Worm (Caenorhabditis elegans) whole organism, L4 larva: ENCODE data around the gene hif-1.

Experiments
- F10B5.3 ChIP-seq: sonication (generic microtip); optimal IDR thresholded peaks from 2 replicates; lab custom pipeline; 2016; ENCODE audit warnings: mild to moderate bottlenecking, missing genetic modification characterization, missing compliant biosample characterization
- Y105C5A.15 ChIP-seq: fragments of 200-800 bp; sonication (Bioruptor generic); IDR thresholded peaks from 2 replicates; pipeline ENCODE4 v1.3.6; 2022; ENCODE audit warnings: missing genetic modification characterization, missing compliant biosample characterization
- ceh-32 ChIP-seq: sonication (generic microtip); optimal IDR thresholded peaks from 2 replicates; lab custom pipeline; 2016; ENCODE audit warnings: mild to moderate bottlenecking, missing genetic modification characterization, missing compliant biosample characterization; ENCODE audit not compliant: poor library complexity
- fkh-10 ChIP-seq: fragments of 150-350 bp; optimal IDR thresholded peaks from 2 replicates; lab custom pipeline; 2014; ENCODE audit warnings: missing biosample characterization, missing genetic modification reagents, missing genetic modification characterization
- hlh-11 ChIP-seq: fragments of 200-800 bp; sonication (Bioruptor generic); optimal IDR thresholded peaks from 2 replicates; lab custom pipeline; 2018; ENCODE audit warnings: mild to moderate bottlenecking, missing genetic modification characterization, missing compliant biosample characterization
- lsy-2 ChIP-seq, 2 experiments: fragments of 150-350 bp in 1 of 2; sonication (generic microtip) in 1 of 2; optimal IDR thresholded peaks; 2 replicates each; lab custom pipeline; 2014 to 2017; ENCODE audit warnings: missing biosample characterization in 2 of 2, missing genetic modification characterization in 2 of 2
- nhr-25 ChIP-seq: sonication (generic microtip); optimal IDR thresholded peaks from 2 replicates; lab custom pipeline; 2017; ENCODE audit warnings: missing genetic modification characterization, mild to moderate bottlenecking, missing compliant biosample characterization, antibody characterized with exemption, moderate library complexity, borderline replicate concordance; ENCODE audit not compliant: insufficient read depth
- nhr-6 ChIP-seq: fragments of 150-350 bp; optimal IDR thresholded peaks from 2 replicates; lab custom pipeline; 2014; ENCODE audit warnings: missing biosample characterization, missing genetic modification characterization
- nhr-77 ChIP-seq: fragments of 150-350 bp; optimal IDR thresholded peaks from 2 replicates; lab custom pipeline; 2014; ENCODE audit warnings: missing biosample characterization, missing genetic modification characterization
- skn-1 ChIP-seq: fragments of 150-350 bp; optimal IDR thresholded peaks from 2 replicates; lab custom pipeline; 2014; ENCODE audit warnings: missing biosample characterization, missing genetic modification characterization
- snpc-4 ChIP-seq: fragments of 150-350 bp; optimal IDR thresholded peaks from 2 replicates; lab custom pipeline; 2014; ENCODE audit warnings: missing biosample characterization, missing genetic modification characterization
- unc-39 ChIP-seq: sonication (generic microtip); optimal IDR thresholded peaks from 2 replicates; lab custom pipeline; 2017; ENCODE audit warnings: missing biosample characterization, missing genetic modification characterization
- ztf-11 ChIP-seq: fragments of 150-350 bp; optimal IDR thresholded peaks from 2 replicates; lab custom pipeline; 2014; ENCODE audit warnings: missing biosample characterization, missing genetic modification characterization

- TF ChIP-seq unc-39 (tag; lab: Kevin White, UChicago), result no peak
- no peak for TF ChIP-seq nhr-77 (tag; lab: Kevin White, UChicago)
- no peak for TF ChIP-seq F10B5.3 (tag; lab: Kevin White, UChicago)
- TF ChIP-seq snpc-4 (tag; lab: Kevin White, UChicago), result no peak
- TF ChIP-seq lsy-2 (tag; optimal IDR thresholded peaks at IDR 0.05; lab: Kevin White, UChicago), result no peak
- no peak for TF ChIP-seq hlh-11 (tag; lab: Kevin White, UChicago)
- no peak for TF ChIP-seq ceh-32 (tag; lab: Kevin White, UChicago)
- TF ChIP-seq fkh-10 (GFP tag; lab: Kevin White, UChicago), result no peak
- no peak for TF ChIP-seq nhr-6
- no peak for TF ChIP-seq nhr-25 (tag; lab: Kevin White, UChicago)
- no peak for TF ChIP-seq Y105C5A.15 (GFP tag; lab: Robert Waterston, UW)
- TF ChIP-seq skn-1 (tag; lab: Kevin White, UChicago), result no peak
- no peak for TF ChIP-seq ztf-11 (tag; lab: Kevin White, UChicago)
Observed at ce11 chrV:20781346-20781952, 1.2 kb downstream of the hif-1 start.
